Fruit fly (Drosophila melanogaster): ENCODE measurements around the gene cmpy.

The cmpy gene

dm6 chr3L:20673870-20674269 is 45.1 kb downstream of the cmpy start:
- TF ChIP-seq z (GFP tag; IDR thresholded peaks at IDR 0.05) (peak; percentile 82), wek (GFP tag; optimal IDR thresholded peaks at IDR 0.05) (no peak), CG11456 (GFP tag; IDR thresholded peaks at IDR 0.05) (no peak), CG13894 (tag; optimal IDR thresholded peaks at IDR 0.05) (peak; percentile 78), chinmo (GFP tag; IDR thresholded peaks at IDR 0.05; ENCODE audit: partially characterized antibody) (peak; percentile 46; the same call in 1 of the 4 replicates), Hey (tag; optimal IDR thresholded peaks at IDR 0.05) (no peak), CG1647 (GFP tag; optimal IDR thresholded peaks at IDR 0.05) (no peak), MTF-1 (GFP tag; optimal IDR thresholded peaks at IDR 0.05; ENCODE audit: borderline replicate concordance) (no peak), otp (GFP tag; IDR thresholded peaks at IDR 0.05) (0 out of 3 replicates have a peak, but pooled peaks have one; percentile 10), hbn (GFP tag; IDR thresholded peaks at IDR 0.05; ENCODE audit: partially characterized antibody) (no peak), zen (tag; optimal IDR thresholded peaks at IDR 0.05) (no peak), bigmax (GFP tag; optimal IDR thresholded peaks at IDR 0.05) (no peak), hth (optimal IDR thresholded peaks at IDR 0.05) (no peak), luna (GFP tag; optimal IDR thresholded peaks at IDR 0.05) (no peak), sc (optimal IDR thresholded peaks at IDR 0.05) (no peak), sc (GFP tag; optimal IDR thresholded peaks at IDR 0.05) (no peak), CG1603 (tag; optimal IDR thresholded peaks at IDR 0.05) (no peak), CG9817 (tag; optimal IDR thresholded peaks at IDR 0.05) (no peak), CG2678 (tag; optimal IDR thresholded peaks at IDR 0.05) (no peak), vvl (GFP tag; IDR thresholded peaks at IDR 0.05) (peak; percentile 63), CG12769 (tag; optimal IDR thresholded peaks at IDR 0.05) (peak; percentile 2), CG3726 (GFP tag; IDR thresholded peaks at IDR 0.05) (no peak), CG6175 (GFP tag; IDR thresholded peaks at IDR 0.05) (peak; percentile 60; the same call in 1 of the 3 replicates), Fer2 (tag; optimal IDR thresholded peaks at IDR 0.05) (no peak), CG8290 (GFP tag; optimal IDR thresholded peaks at IDR 0.05) (no peak), CG8290 (tag; optimal IDR thresholded peaks at IDR 0.05) (no peak), CG6854 (GFP tag; optimal IDR thresholded peaks at IDR 0.05) (no peak), Max (GFP tag; optimal IDR thresholded peaks at IDR 0.05) (no peak), inv (GFP tag; IDR thresholded peaks at IDR 0.05; ENCODE audit: partially characterized antibody) (no peak), Med (GFP tag) (peak; percentile 16), kni (GFP tag; optimal IDR thresholded peaks at IDR 0.05) (peak; percentile 46), CG10209 (GFP tag; optimal IDR thresholded peaks at IDR 0.05) (no peak), Hr78 (GFP tag; optimal IDR thresholded peaks at IDR 0.05) (peak in 1 of 2 experiments; percentile 17), Hand (GFP tag; optimal IDR thresholded peaks at IDR 0.05) (no peak), CG10267 (tag; optimal IDR thresholded peaks at IDR 0.05) (no peak), CG9876 (GFP tag; optimal IDR thresholded peaks at IDR 0.05) (no peak), CG11504 (tag; optimal IDR thresholded peaks at IDR 0.05) (no peak), Fer3 (tag; optimal IDR thresholded peaks at IDR 0.05) (no peak), CG31365 (tag; optimal IDR thresholded peaks at IDR 0.05) (no peak), CHES-1-like (GFP tag; optimal IDR thresholded peaks at IDR 0.05) (no peak), dm (GFP tag; optimal IDR thresholded peaks at IDR 0.05) (no peak), CG12219 (GFP tag; optimal IDR thresholded peaks at IDR 0.05) (no peak), MBD-R2 (GFP tag; IDR thresholded peaks at IDR 0.05) (no peak), toy (GFP tag; IDR thresholded peaks at IDR 0.05) (no peak), CG10147 (GFP tag; optimal IDR thresholded peaks at IDR 0.05) (no peak), CG4707 (GFP tag; optimal IDR thresholded peaks at IDR 0.05) (no peak)

Data from whole organism, embryonic.